Worm (Caenorhabditis elegans) whole organism, late embryonic: Measurements from ENCODE around the gene vnut-1.
A peak's percentile ranks its signal among the peaks of the same experiment; 100 is the strongest.

Experiments
- ceh-24 ChIP-seq: sonication (generic microtip); optimal IDR thresholded peaks from 2 replicates; lab custom pipeline; 2016; ENCODE audit warnings: mild to moderate bottlenecking, missing genetic modification characterization, missing compliant biosample characterization
- ref-2 ChIP-seq: sonication (generic microtip); optimal IDR thresholded peaks from 2 replicates; lab custom pipeline; 2016; ENCODE audit warnings: missing genetic modification characterization, missing compliant biosample characterization
- syd-9 ChIP-seq: sonication (generic microtip); optimal IDR thresholded peaks from 2 replicates; lab custom pipeline; 2016; ENCODE audit warnings: mild to moderate bottlenecking, missing genetic modification characterization, moderate library complexity, missing compliant biosample characterization

DNA sequence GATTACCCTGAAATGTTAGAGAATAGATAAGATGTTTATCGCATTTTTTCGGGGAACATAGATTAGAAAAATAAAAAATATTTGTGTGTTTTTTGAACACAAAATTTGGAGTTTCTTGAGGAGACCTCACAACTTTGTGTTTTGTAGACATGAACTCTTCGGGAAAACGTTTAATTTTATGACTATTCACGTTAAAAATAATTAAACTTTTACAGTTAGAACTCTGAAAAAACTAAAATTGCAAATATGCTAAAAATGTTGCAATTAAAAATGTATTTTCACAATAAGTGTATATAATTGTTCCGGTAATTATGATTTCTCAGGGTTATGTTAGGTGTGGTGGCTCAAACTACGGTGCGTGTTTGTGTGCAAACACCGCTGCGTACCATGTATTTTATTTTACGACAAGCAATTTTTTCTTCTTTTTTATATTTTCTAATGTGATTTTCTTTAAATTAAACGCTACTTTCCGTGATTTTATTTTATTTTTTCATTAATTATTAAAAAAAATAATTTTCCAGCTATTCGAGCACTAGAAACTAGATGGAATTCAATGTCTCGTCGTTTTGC is 38.7 kb downstream of the vnut-1 start, which contains the start of the genes F57C2.5 and spat-1:
- peak; percentile 53 for TF ChIP-seq ceh-24
- peak; percentile 58 for TF ChIP-seq syd-9
- TF ChIP-seq ref-2 (tag; lab: Kevin White, UChicago): peak; percentile 96
